Worm (Caenorhabditis elegans): ENCODE data around the gene T01C3.3.

DNA sequence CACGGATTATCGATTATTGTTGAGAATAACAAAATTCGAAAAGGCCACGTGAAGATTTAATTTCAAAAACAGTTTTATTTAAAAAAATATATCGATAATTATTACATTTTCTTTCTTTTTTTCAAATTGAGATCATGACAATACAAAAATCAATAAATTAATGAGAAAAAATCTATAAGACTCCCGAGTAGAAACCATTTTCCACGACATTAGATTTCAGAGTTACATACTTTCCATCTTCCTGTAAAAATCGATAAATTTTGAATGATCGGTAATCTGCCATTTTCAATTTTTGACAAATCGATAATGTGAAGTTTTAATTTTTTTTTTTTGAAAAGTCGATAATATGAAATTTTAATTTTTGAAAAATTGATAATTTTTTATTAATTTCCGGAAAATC is 46.8 kb downstream of the T01C3.3 start, which contains the start of gene C30G7.3:
- TF ChIP-seq unc-39 (tag; optimal IDR thresholded peaks at IDR 0.05), result no peak
- no peak for TF ChIP-seq mep-1 (tag; optimal IDR thresholded peaks at IDR 0.05)
- TF ChIP-seq ztf-11 (tag; optimal IDR thresholded peaks at IDR 0.05), result no peak
- TF ChIP-seq tbx-8 (GFP tag; optimal IDR thresholded peaks at IDR 0.05), result no peak
- TF ChIP-seq nhr-28 (tag; optimal IDR thresholded peaks at IDR 0.05), result no peak
- no peak for TF ChIP-seq pha-4 (tag; optimal IDR thresholded peaks at IDR 0.05)
- no peak for TF ChIP-seq sem-2 (GFP tag; optimal IDR thresholded peaks at IDR 0.05)
- no peak for TF ChIP-seq lsy-2 (tag; optimal IDR thresholded peaks at IDR 0.05)
- TF ChIP-seq blmp-1 (tag; optimal IDR thresholded peaks at IDR 0.05), result no peak
